Fruit fly (Drosophila melanogaster) whole organism, embryonic: Measurements from ENCODE around the gene rho-4.
A peak's percentile ranks its signal among the peaks of the same experiment; 100 is the strongest.

Source experiments
- CG10321 ChIP-seq: fragments of 200-800 bp; sonication (Bioruptor generic); IDR thresholded peaks from 2 replicates; pipeline ENCODE4 v1.3.6; 2022; ENCODE audit warnings: missing biosample characterization, missing genetic modification characterization
- CG10565 ChIP-seq: fragments of 200-800 bp; sonication (Bioruptor generic); optimal IDR thresholded peaks from 3 replicates; lab custom pipeline; 2016; ENCODE audit warnings: missing biosample characterization, mild to moderate bottlenecking, missing genetic modification characterization
- CG10654 ChIP-seq: fragments of 200-800 bp; sonication (Bioruptor generic); optimal IDR thresholded peaks from 2 replicates; lab custom pipeline; 2016; ENCODE audit warnings: missing biosample characterization, missing genetic modification characterization
- CG11560 ChIP-seq: fragments of 200-800 bp; sonication (Bioruptor generic); IDR thresholded peaks from 3 replicates; pipeline ENCODE4 v1.3.6; 2022; ENCODE audit warnings: missing biosample characterization, missing genetic modification characterization
- CG12659 ChIP-seq: fragments of 200-800 bp; sonication (Bioruptor generic); optimal IDR thresholded peaks from 3 replicates; lab custom pipeline; 2017; ENCODE audit warnings: mild to moderate bottlenecking, missing biosample characterization, missing genetic modification reagents, missing genetic modification characterization
- CG13775 ChIP-seq: fragments of 200-800 bp; sonication (Bioruptor generic); optimal IDR thresholded peaks from 3 replicates; lab custom pipeline; 2017; ENCODE audit warnings: missing biosample characterization, mild to moderate bottlenecking, missing genetic modification characterization
- CG14014 ChIP-seq: fragments of 200-800 bp; sonication (Bioruptor generic); IDR thresholded peaks from 2 replicates; pipeline ENCODE4 v1.3.6; 2022; ENCODE audit warnings: missing biosample characterization, missing genetic modification characterization
- CG17359 ChIP-seq: fragments of 200-800 bp; sonication (Bioruptor generic); optimal IDR thresholded peaks from 3 replicates; lab custom pipeline; 2018; ENCODE audit warnings: missing biosample characterization, mild to moderate bottlenecking, missing genetic modification characterization, moderate library complexity
- CG2202 ChIP-seq: fragments of 200-800 bp; sonication (Bioruptor generic); optimal IDR thresholded peaks from 2 replicates; lab custom pipeline; 2018; ENCODE audit warnings: missing biosample characterization, mild to moderate bottlenecking, missing genetic modification characterization
- CG4424 ChIP-seq: fragments of 200-800 bp; sonication (Bioruptor generic); optimal IDR thresholded peaks from 3 replicates; lab custom pipeline; 2016; ENCODE audit warnings: missing biosample characterization, missing genetic modification characterization
- CG5245 ChIP-seq: fragments of 200-800 bp; sonication (Bioruptor generic); optimal IDR thresholded peaks from 3 replicates; lab custom pipeline; 2016; ENCODE audit warnings: missing biosample characterization, missing genetic modification characterization
- CG7357 ChIP-seq: fragments of 200-800 bp; sonication (Bioruptor generic); IDR thresholded peaks from 3 replicates; pipeline ENCODE4 v1.3.6; 2022; ENCODE audit warnings: missing biosample characterization, missing genetic modification characterization
- CG7556 ChIP-seq: fragments of 200-800 bp; sonication (Bioruptor generic); optimal IDR thresholded peaks from 2 replicates; lab custom pipeline; 2017; ENCODE audit warnings: missing biosample characterization, mild to moderate bottlenecking, missing genetic modification characterization
- CG8290 ChIP-seq, 3 experiments: fragments of 200-800 bp; sonication (Bioruptor generic); optimal IDR thresholded peaks; 2 replicates each; lab custom pipeline; 2016 to 2019; ENCODE audit warnings: missing biosample characterization in 3 of 3, missing genetic modification characterization in 3 of 3, mild to moderate bottlenecking in 2 of 3, moderate library complexity in 1 of 3
- CG9727 ChIP-seq: fragments of 200-800 bp; sonication (Bioruptor generic); optimal IDR thresholded peaks from 3 replicates; lab custom pipeline; 2017; ENCODE audit warnings: missing biosample characterization, mild to moderate bottlenecking, missing genetic modification characterization
- CG9817 ChIP-seq: fragments of 200-800 bp; sonication (Bioruptor generic); optimal IDR thresholded peaks from 2 replicates; lab custom pipeline; 2018; ENCODE audit warnings: missing biosample characterization, mild to moderate bottlenecking, missing genetic modification characterization, moderate library complexity
- CHES-1-like ChIP-seq: fragments of 200-800 bp; sonication (Bioruptor generic); optimal IDR thresholded peaks from 2 replicates; lab custom pipeline; 2016; ENCODE audit warnings: missing biosample characterization, missing genetic modification characterization
- CTCF ChIP-seq: fragments of 200-800 bp; sonication (Bioruptor generic); optimal IDR thresholded peaks from 2 replicates; lab custom pipeline; 2017; ENCODE audit warnings: missing biosample characterization, mild to moderate bottlenecking, missing genetic modification characterization, moderate library complexity
- CkIIα-i1 ChIP-seq: fragments of 200-800 bp; sonication (Bioruptor generic); IDR thresholded peaks from 2 replicates; pipeline ENCODE4 v1.3.6; 2022; ENCODE audit warnings: missing biosample characterization, missing genetic modification characterization
- CoRest ChIP-seq: fragments of 200-800 bp; sonication (Bioruptor generic); optimal IDR thresholded peaks from 3 replicates; lab custom pipeline; 2018; ENCODE audit warnings: missing biosample characterization, mild to moderate bottlenecking, missing genetic modification characterization, moderate library complexity
- Dbx ChIP-seq: fragments of 200-800 bp; sonication (Bioruptor generic); IDR thresholded peaks from 3 replicates; pipeline ENCODE4 v1.3.6; 2022; ENCODE audit warnings: missing biosample characterization, missing genetic modification characterization
- Dip3 ChIP-seq: fragments of 200-800 bp; sonication (Bioruptor generic); optimal IDR thresholded peaks from 3 replicates; lab custom pipeline; 2016; ENCODE audit warnings: missing biosample characterization, missing genetic modification characterization
- E2f1 ChIP-seq: fragments of 200-800 bp; sonication (Bioruptor generic); IDR thresholded peaks from 2 replicates; pipeline ENCODE4 v1.3.6; 2022; ENCODE audit warnings: missing biosample characterization, missing genetic modification characterization
- Eip74EF ChIP-seq, 2 experiments: fragments of 200-800 bp in 1 of 2; fragments of >200 bp in 1 of 2; sonication (Bioruptor generic) in 1 of 2; optimal IDR thresholded peaks; 2 replicates each; lab custom pipeline; 2017 to 2019; ENCODE audit warnings: missing biosample characterization in 2 of 2, missing genetic modification characterization in 2 of 2, mild to moderate bottlenecking in 1 of 2, moderate library complexity in 1 of 2
- Fer1 ChIP-seq: fragments of 200-800 bp; sonication (Bioruptor generic); optimal IDR thresholded peaks from 2 replicates; lab custom pipeline; 2017; ENCODE audit warnings: missing biosample characterization, mild to moderate bottlenecking, missing genetic modification characterization
- Fer2 ChIP-seq: fragments of 200-800 bp; sonication (Bioruptor generic); optimal IDR thresholded peaks from 2 replicates; lab custom pipeline; 2018; ENCODE audit warnings: missing biosample characterization, mild to moderate bottlenecking, missing genetic modification characterization, moderate library complexity
- Mad ChIP-seq: fragments of 200-800 bp; sonication (Bioruptor generic); optimal IDR thresholded peaks from 2 replicates; lab custom pipeline; 2016; ENCODE audit warnings: missing biosample characterization, missing genetic modification characterization
- Trl ChIP-seq, 3 experiments: fragments of >200 bp in 2 of 3; fragments of 200-800 bp in 1 of 3; sonication (Bioruptor generic) in 1 of 3; optimal IDR thresholded peaks; 2 replicates in 1 of 3; 3 replicates in 2 of 3; lab custom pipeline; 2016 to 2017; ENCODE audit warnings: missing biosample characterization in 1 of 3, missing genetic modification characterization in 1 of 3
- abd-A ChIP-seq: fragments of 200-800 bp; sonication (Bioruptor generic); optimal IDR thresholded peaks from 3 replicates; lab custom pipeline; 2019; ENCODE audit warnings: missing biosample characterization, mild to moderate bottlenecking, missing genetic modification characterization, moderate library complexity
- aop ChIP-seq: fragments of 200-800 bp; sonication (Bioruptor generic); IDR thresholded peaks from 2 replicates; pipeline ENCODE4 v1.3.6; 2022; ENCODE audit warnings: missing biosample characterization, missing genetic modification characterization
- ara ChIP-seq: fragments of 200-800 bp; sonication (Bioruptor generic); IDR thresholded peaks from 2 replicates; pipeline ENCODE4 v1.3.6; 2022; ENCODE audit warnings: missing biosample characterization, missing genetic modification characterization
- dmrt11E ChIP-seq: fragments of 200-800 bp; sonication (Bioruptor generic); optimal IDR thresholded peaks from 3 replicates; lab custom pipeline; 2018; ENCODE audit warnings: missing biosample characterization, mild to moderate bottlenecking, missing genetic modification characterization, moderate library complexity
- ems ChIP-seq: fragments of 200-800 bp; sonication (Bioruptor generic); optimal IDR thresholded peaks from 3 replicates; lab custom pipeline; 2016; ENCODE audit warnings: missing biosample characterization, missing genetic modification characterization
- ewg ChIP-seq: fragments of 200-800 bp; sonication (Bioruptor generic); optimal IDR thresholded peaks from 3 replicates; lab custom pipeline; 2017; ENCODE audit warnings: mild to moderate bottlenecking, missing biosample characterization, missing genetic modification reagents, missing genetic modification characterization
- fd3F ChIP-seq: fragments of 200-800 bp; sonication (Bioruptor generic); optimal IDR thresholded peaks from 2 replicates; lab custom pipeline; 2018; ENCODE audit warnings: missing biosample characterization, mild to moderate bottlenecking, missing genetic modification characterization, moderate library complexity
- ftz-f1 ChIP-seq: fragments of 200-800 bp; sonication (Bioruptor generic); optimal IDR thresholded peaks from 2 replicates; lab custom pipeline; 2016; ENCODE audit warnings: missing biosample characterization, missing genetic modification characterization
- h ChIP-seq: fragments of >200 bp; optimal IDR thresholded peaks from 2 replicates; lab custom pipeline; 2017
- hkb ChIP-seq, 2 experiments: fragments of 200-800 bp in 1 of 2; fragments of >200 bp in 1 of 2; sonication (Bioruptor generic) in 1 of 2; IDR thresholded peaks in 1 of 2; optimal IDR thresholded peaks in 1 of 2; 2 replicates each; pipeline versions ENCODE4 v1.3.6 to Lab custom; 2017 to 2022; ENCODE audit warnings: missing biosample characterization in 1 of 2, missing genetic modification characterization in 1 of 2
- jigr1 ChIP-seq: fragments of 200-800 bp; sonication (Bioruptor generic); IDR thresholded peaks from 3 replicates; pipeline ENCODE4 v1.3.6; 2022; ENCODE audit warnings: missing biosample characterization, missing genetic modification characterization
- knrl ChIP-seq: fragments of 200-800 bp; sonication (Bioruptor generic); IDR thresholded peaks from 3 replicates; pipeline ENCODE4 v1.3.6; 2022; ENCODE audit warnings: missing biosample characterization, missing genetic modification characterization; ENCODE audit not compliant: partially characterized antibody
- lbe ChIP-seq: fragments of 200-800 bp; sonication (Bioruptor generic); optimal IDR thresholded peaks from 2 replicates; lab custom pipeline; 2016; ENCODE audit warnings: missing biosample characterization, mild to moderate bottlenecking, missing genetic modification characterization
- lola ChIP-seq, 3 experiments: fragments of >200 bp in 2 of 3; fragments of 200-800 bp in 1 of 3; sonication (Bioruptor generic) in 1 of 3; optimal IDR thresholded peaks; 2 replicates each; lab custom pipeline; 2017 to 2019; ENCODE audit warnings: missing biosample characterization in 3 of 3, missing genetic modification characterization in 3 of 3, mild to moderate bottlenecking in 1 of 3, moderate library complexity in 1 of 3
- otp ChIP-seq: fragments of 200-800 bp; sonication (Bioruptor generic); IDR thresholded peaks from 3 replicates; pipeline ENCODE4, ENCODE4 v1.3.6; 2022; ENCODE audit warnings: missing biosample characterization, missing genetic modification characterization
- repo ChIP-seq: fragments of 200-800 bp; sonication (Bioruptor generic); optimal IDR thresholded peaks from 2 replicates; lab custom pipeline; 2016; ENCODE audit warnings: missing biosample characterization, missing genetic modification characterization
- sd ChIP-seq: fragments of 200-800 bp; sonication (Bioruptor generic); optimal IDR thresholded peaks from 3 replicates; lab custom pipeline; 2018; ENCODE audit warnings: missing biosample characterization, mild to moderate bottlenecking, missing genetic modification characterization, moderate library complexity
- sob ChIP-seq: fragments of 200-800 bp; sonication (Bioruptor generic); IDR thresholded peaks from 2 replicates; pipeline ENCODE4 v1.3.6; 2022; ENCODE audit warnings: missing biosample characterization, missing genetic modification characterization
- tna ChIP-seq: fragments of 200-800 bp; sonication (Bioruptor generic); IDR thresholded peaks from 2 replicates; pipeline ENCODE4 v1.3.6; 2022; ENCODE audit warnings: missing biosample characterization, missing genetic modification characterization; ENCODE audit not compliant: partially characterized antibody
- tx ChIP-seq: fragments of 200-800 bp; sonication (Bioruptor generic); optimal IDR thresholded peaks from 2 replicates; lab custom pipeline; 2016; ENCODE audit warnings: missing biosample characterization, missing genetic modification characterization

rho-4 gene

DNA sequence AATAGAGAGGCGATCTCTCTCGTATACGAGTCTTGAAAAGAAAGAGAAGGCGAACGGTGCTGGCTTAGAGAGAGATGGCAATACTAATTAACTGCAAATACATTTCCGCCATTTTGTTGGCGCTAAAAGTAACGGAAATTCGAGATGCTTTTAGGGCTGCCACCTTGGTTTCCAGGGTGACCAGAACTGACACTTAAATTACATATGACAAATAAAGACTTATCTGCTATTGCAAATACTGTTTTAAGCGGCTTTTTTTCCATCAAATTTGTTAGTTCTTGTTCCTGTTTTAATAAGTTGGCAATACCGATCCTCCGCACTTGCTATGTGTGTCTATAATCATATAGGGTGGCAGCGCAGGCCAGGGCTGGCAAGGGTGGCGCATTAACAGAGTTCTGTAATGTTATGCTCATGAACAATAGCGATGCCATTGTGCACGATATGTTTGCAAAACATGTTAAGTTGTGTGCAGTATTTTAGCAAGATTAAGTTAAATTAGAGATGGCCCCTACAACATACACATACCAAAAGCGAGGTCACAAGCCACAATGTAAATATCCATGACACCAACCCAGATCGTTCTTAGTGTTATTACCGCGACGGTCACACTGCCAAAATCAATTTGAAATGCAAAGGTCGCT is 19.3 kb upstream of the rho-4 start, which contains the start of gene nod (continued):
- TF ChIP-seq otp (GFP tag; lab: Robert Waterston, UW) (0 out of 3 replicates have a peak, but pooled peaks have one; percentile 5), tna (peak; percentile 38; the same call in 1 of the 2 replicates), aop (GFP tag; lab: Robert Waterston, UW) (no peak), CG17359 (peak; percentile 69), CG7556 (GFP tag; lab: Kevin White, UChicago) (peak; percentile 45), CG10565 (no peak), CG2202 (tag; lab: Kevin White, UChicago) (no peak), ewg (GFP tag; lab: Kevin White, UChicago) (peak; percentile 30), Fer1 (GFP tag; lab: Kevin White, UChicago) (peak; percentile 76), repo (peak; percentile 36), CG10321 (GFP tag; lab: Robert Waterston, UW) (peak; percentile 78), sd (tag; lab: Kevin White, UChicago) (peak; percentile 76), lbe (GFP tag; lab: Kevin White, UChicago) (no peak), CG9817 (tag; lab: Kevin White, UChicago) (peak; percentile 61), CHES-1-like (GFP tag; lab: Kevin White, UChicago) (peak; percentile 51), knrl (GFP tag; lab: Robert Waterston, UW) (peak; percentile 68), Fer2 (tag; lab: Kevin White, UChicago) (no peak), CG9727 (GFP tag; lab: Kevin White, UChicago) (peak; percentile 57), CG14014 (GFP tag; lab: Robert Waterston, UW) (peak; percentile 62; the same call in 1 of the 2 replicates), CoRest (tag; lab: Kevin White, UChicago) (peak; percentile 81), CG12659 (GFP tag; lab: Kevin White, UChicago) (peak; percentile 88), sob (peak; percentile 55; the same call in 1 of the 2 replicates), CG4424 (peak; percentile 23), ara (GFP tag; lab: Robert Waterston, UW) (peak; percentile 50; the same call in 1 of the 2 replicates), lola (GFP tag; optimal IDR thresholded peaks at IDR 0.05; lab: Kevin White, UChicago) (peak in 1 of 3 experiments; percentile 40), Dip3 (GFP tag; lab: Kevin White, UChicago) (peak; percentile 46), CTCF (GFP tag; lab: Kevin White, UChicago) (peak; percentile 56), jigr1 (no peak), ftz-f1 (GFP tag; lab: Kevin White, UChicago) (peak; percentile 87), CG11560 (tag; lab: Robert Waterston, UW) (peak; percentile 47; the same call in 1 of the 3 replicates), CG13775 (GFP tag; lab: Kevin White, UChicago) (peak; percentile 68), abd-A (no peak), hkb (optimal IDR thresholded peaks at IDR 0.05; lab: Kevin White, UChicago) (peak; percentile 76), hkb (GFP tag; IDR thresholded peaks at IDR 0.05; lab: Robert Waterston, UW) (peak; percentile 42; the same call in 1 of the 2 replicates), fd3F (GFP tag; lab: Kevin White, UChicago) (peak; percentile 23), Mad (GFP tag; lab: Kevin White, UChicago) (peak; percentile 44), h (lab: Kevin White, UChicago) (no peak), CG10654 (GFP tag; lab: Kevin White, UChicago) (peak; percentile 71), CG7357 (peak; percentile 13; the same call in 1 of the 3 replicates), Dbx (GFP tag; lab: Robert Waterston, UW) (peak; percentile 58; the same call in 1 of the 3 replicates), Trl (optimal IDR thresholded peaks at IDR 0.05; lab: Kevin White, UChicago) (no peak), Trl (GFP tag; optimal IDR thresholded peaks at IDR 0.05; lab: Kevin White, UChicago) (peak; percentile 63), Eip74EF (GFP tag; optimal IDR thresholded peaks at IDR 0.05; lab: Kevin White, UChicago) (peak in 1 of 2 experiments; percentile 47), dmrt11E (tag; lab: Kevin White, UChicago) (peak; percentile 34), CkIIα-i1 (no peak), CG8290 (GFP tag; optimal IDR thresholded peaks at IDR 0.05; lab: Kevin White, UChicago) (peak; percentile 61), CG8290 (tag; optimal IDR thresholded peaks at IDR 0.05; lab: Kevin White, UChicago) (peak; percentile 69 to 87), ems (GFP tag; lab: Kevin White, UChicago) (peak; percentile 78), tx (peak; percentile 35), E2f1 (peak; percentile 52; the same call in 1 of the 2 replicates), CG5245 (GFP tag; lab: Kevin White, UChicago) (no peak)
